Worm (Caenorhabditis elegans) whole organism, L2 larva: ENCODE results near the gene gcy-6.

Experiments used
- C34F6.9 ChIP-seq: fragments of 150-350 bp; optimal IDR thresholded peaks from 2 replicates; lab custom pipeline; 2014; ENCODE audit warnings: missing biosample characterization, missing genetic modification characterization
- F13H6.1 ChIP-seq: sonication (generic microtip); optimal IDR thresholded peaks from 2 replicates; lab custom pipeline; 2016; ENCODE audit warnings: missing genetic modification characterization, missing compliant biosample characterization
- Y55F3AM.14 ChIP-seq: fragments of 200-800 bp; sonication (Bioruptor generic); optimal IDR thresholded peaks from 2 replicates; lab custom pipeline; 2018; ENCODE audit warnings: mild to moderate bottlenecking, missing genetic modification characterization, missing compliant biosample characterization
- aly-2 ChIP-seq: fragments of 150-350 bp; optimal IDR thresholded peaks from 2 replicates; lab custom pipeline; 2014; ENCODE audit warnings: missing biosample characterization, missing genetic modification characterization
- ama-1 ChIP-seq: fragments of 150-350 bp; optimal IDR thresholded peaks from 2 replicates; lab custom pipeline; 2018; ENCODE audit warnings: inconsistent platforms
- ceh-16 ChIP-seq: fragments of 150-350 bp; optimal IDR thresholded peaks from 2 replicates; lab custom pipeline; 2014; ENCODE audit warnings: missing biosample characterization, missing genetic modification characterization
- ceh-82 ChIP-seq: fragments of 150-350 bp; optimal IDR thresholded peaks from 2 replicates; lab custom pipeline; 2014; ENCODE audit warnings: missing biosample characterization, missing genetic modification characterization
- crh-2 ChIP-seq: sonication (generic microtip); optimal IDR thresholded peaks from 2 replicates; lab custom pipeline; 2017; ENCODE audit warnings: missing biosample characterization, missing genetic modification characterization
- dmd-4 ChIP-seq: sonication (generic microtip); optimal IDR thresholded peaks from 2 replicates; lab custom pipeline; 2017; ENCODE audit warnings: missing biosample characterization, missing genetic modification characterization
- elt-1 ChIP-seq: fragments of 150-350 bp; optimal IDR thresholded peaks from 2 replicates; lab custom pipeline; 2014; ENCODE audit warnings: missing biosample characterization, missing genetic modification characterization
- elt-3 ChIP-seq: sonication (generic microtip); optimal IDR thresholded peaks from 2 replicates; lab custom pipeline; 2017; ENCODE audit warnings: missing biosample characterization, missing genetic modification characterization
- fos-1 ChIP-seq: fragments of 150-350 bp; optimal IDR thresholded peaks from 2 replicates; lab custom pipeline; 2014; ENCODE audit warnings: missing biosample characterization, missing genetic modification characterization
- gmeb-1 ChIP-seq: fragments of 150-350 bp; optimal IDR thresholded peaks from 2 replicates; lab custom pipeline; 2014; ENCODE audit warnings: missing biosample characterization, missing genetic modification characterization
- lin-11 ChIP-seq: fragments of 150-350 bp; sonication (generic microtip); optimal IDR thresholded peaks from 2 replicates; lab custom pipeline; 2014; ENCODE audit warnings: missing biosample characterization, missing genetic modification characterization, inconsistent platforms, mixed read lengths
- lin-13 ChIP-seq: fragments of 150-350 bp; optimal IDR thresholded peaks from 2 replicates; lab custom pipeline; 2014; ENCODE audit warnings: missing biosample characterization, missing genetic modification reagents, missing genetic modification characterization
- lin-39 ChIP-seq: fragments of 150-350 bp; optimal IDR thresholded peaks from 2 replicates; lab custom pipeline; 2014; ENCODE audit warnings: missing biosample characterization, missing genetic modification reagents, missing genetic modification characterization
- lsy-2 ChIP-seq, 2 experiments: fragments of 150-350 bp in 1 of 2; sonication (generic microtip) in 1 of 2; optimal IDR thresholded peaks; 2 replicates each; lab custom pipeline; 2014 to 2017; ENCODE audit warnings: missing biosample characterization in 2 of 2, missing genetic modification characterization in 2 of 2
- mab-5 ChIP-seq: fragments of 150-350 bp; optimal IDR thresholded peaks from 2 replicates; lab custom pipeline; 2014; ENCODE audit warnings: missing biosample characterization, missing genetic modification characterization
- mbf-1 ChIP-seq: sonication (generic microtip); optimal IDR thresholded peaks from 2 replicates; lab custom pipeline; 2017; ENCODE audit warnings: missing biosample characterization, missing genetic modification characterization
- mdl-1 ChIP-seq, 2 experiments: fragments of 150-350 bp in 1 of 2; sonication (generic microtip) in 1 of 2; optimal IDR thresholded peaks; 2 replicates each; lab custom pipeline; 2017; ENCODE audit warnings: missing biosample characterization in 2 of 2, missing genetic modification characterization in 2 of 2
- nhr-10 ChIP-seq: sonication (generic microtip); optimal IDR thresholded peaks from 2 replicates; lab custom pipeline; 2017; ENCODE audit warnings: missing biosample characterization, missing genetic modification characterization
- nhr-12 ChIP-seq: fragments of 150-350 bp; optimal IDR thresholded peaks from 2 replicates; lab custom pipeline; 2014; ENCODE audit warnings: missing biosample characterization, missing genetic modification characterization
- nhr-129 ChIP-seq: fragments of 150-350 bp; optimal IDR thresholded peaks from 2 replicates; lab custom pipeline; 2014; ENCODE audit warnings: missing biosample characterization, missing genetic modification characterization
- nhr-21 ChIP-seq: fragments of 150-350 bp; optimal IDR thresholded peaks from 2 replicates; lab custom pipeline; 2014; ENCODE audit warnings: missing biosample characterization, missing genetic modification characterization
- nhr-23 ChIP-seq: fragments of 150-350 bp; optimal IDR thresholded peaks from 2 replicates; lab custom pipeline; 2014; ENCODE audit warnings: missing biosample characterization, missing genetic modification reagents, missing genetic modification characterization
- nhr-237 ChIP-seq: fragments of 150-350 bp; optimal IDR thresholded peaks from 2 replicates; lab custom pipeline; 2014; ENCODE audit warnings: missing biosample characterization, missing genetic modification characterization
- nhr-25 ChIP-seq: fragments of 150-350 bp; sonication (generic microtip); optimal IDR thresholded peaks from 3 replicates; lab custom pipeline; 2014; ENCODE audit warnings: missing biosample characterization, missing genetic modification characterization
- nhr-6 ChIP-seq: fragments of 150-350 bp; optimal IDR thresholded peaks from 2 replicates; lab custom pipeline; 2014; ENCODE audit warnings: missing biosample characterization, missing genetic modification characterization
- peb-1 ChIP-seq: fragments of 150-350 bp; optimal IDR thresholded peaks from 2 replicates; lab custom pipeline; 2014; ENCODE audit warnings: missing biosample characterization, missing genetic modification characterization
- sem-4 ChIP-seq: fragments of 150-350 bp; optimal IDR thresholded peaks from 2 replicates; lab custom pipeline; 2014; ENCODE audit warnings: missing biosample characterization, missing genetic modification reagents, missing genetic modification characterization
- skn-1 ChIP-seq: sonication (generic microtip); optimal IDR thresholded peaks from 2 replicates; lab custom pipeline; 2017; ENCODE audit warnings: missing biosample characterization, missing genetic modification characterization
- sma-3 ChIP-seq: sonication (generic microtip); optimal IDR thresholded peaks from 2 replicates; lab custom pipeline; 2016; ENCODE audit warnings: missing genetic modification reagents, missing genetic modification characterization, missing compliant biosample characterization
- sma-9 ChIP-seq, 2 experiments: fragments of 150-350 bp in 1 of 2; sonication (generic microtip) in 1 of 2; optimal IDR thresholded peaks; 2 replicates each; lab custom pipeline; 2014 to 2016; ENCODE audit warnings: missing genetic modification characterization in 2 of 2, mild to moderate bottlenecking in 1 of 2, missing biosample characterization in 1 of 2, missing compliant biosample characterization in 1 of 2, missing genetic modification reagents in 1 of 2, moderate library complexity in 1 of 2
- snpc-4 ChIP-seq: fragments of 150-350 bp; optimal IDR thresholded peaks from 2 replicates; lab custom pipeline; 2014; ENCODE audit warnings: missing biosample characterization, missing genetic modification characterization
- unc-39 ChIP-seq: fragments of 150-350 bp; optimal IDR thresholded peaks from 2 replicates; lab custom pipeline; 2014; ENCODE audit warnings: missing biosample characterization, missing genetic modification characterization
- unc-55 ChIP-seq: fragments of 150-350 bp; sonication (generic microtip); optimal IDR thresholded peaks from 3 replicates; lab custom pipeline; 2014; ENCODE audit warnings: missing biosample characterization, missing genetic modification reagents, missing genetic modification characterization
- unc-62 ChIP-seq: fragments of 150-350 bp; optimal IDR thresholded peaks from 2 replicates; lab custom pipeline; 2014; ENCODE audit warnings: missing biosample characterization, missing genetic modification reagents, missing genetic modification characterization
- ztf-11 ChIP-seq: sonication (generic microtip); optimal IDR thresholded peaks from 2 replicates; lab custom pipeline; 2017; ENCODE audit warnings: missing biosample characterization, missing genetic modification characterization
- ztf-4 ChIP-seq: fragments of 150-350 bp; optimal IDR thresholded peaks from 2 replicates; lab custom pipeline; 2014; ENCODE audit warnings: missing biosample characterization, missing genetic modification characterization

The gcy-6 gene

DNA sequence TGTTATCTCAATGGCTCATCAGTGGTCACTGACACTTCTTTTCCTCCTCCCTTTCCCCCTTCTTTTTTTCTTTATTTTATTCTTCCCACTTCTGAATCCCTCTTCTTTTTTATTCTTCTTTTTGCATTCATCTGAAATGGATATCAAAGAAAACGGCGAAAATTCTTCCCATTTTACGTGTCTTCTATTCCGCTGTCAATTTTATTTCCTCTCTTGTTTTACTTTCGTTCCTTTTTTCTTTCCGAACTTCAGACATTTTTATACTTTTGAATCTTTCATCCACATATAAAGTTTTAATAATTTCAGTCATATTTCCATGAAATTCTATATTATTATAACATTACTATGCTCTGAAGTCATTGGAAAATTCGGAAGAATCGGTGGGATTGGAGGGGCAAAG lies 26.6 kb downstream of the gcy-6 start, which contains the start of gene B0024.3:
TSS of gene B0024.3 (plus strand) at position 301 of the 400 bp plus-strand sequence.
- TF ChIP-seq nhr-23 = no peak
- TF ChIP-seq sem-4 = no peak
- no peak for TF ChIP-seq lsy-2 (tag; optimal IDR thresholded peaks at IDR 0.05; lab: Kevin White, UChicago)
- TF ChIP-seq nhr-25 (tag; lab: Kevin White, UChicago) = no peak
- TF ChIP-seq unc-55 = no peak
- no peak for TF ChIP-seq mbf-1 (tag; lab: Kevin White, UChicago)
- TF ChIP-seq elt-1 = no peak
- no peak for TF ChIP-seq unc-62
- TF ChIP-seq unc-39 (tag; lab: Kevin White, UChicago) = no peak
- no peak for TF ChIP-seq snpc-4 (tag; lab: Kevin White, UChicago)
- no peak for TF ChIP-seq nhr-12
- TF ChIP-seq nhr-6 = no peak
- TF ChIP-seq ceh-16 (tag; lab: Kevin White, UChicago) = no peak
- TF ChIP-seq nhr-237 (tag; lab: Kevin White, UChicago) = no peak
- no peak for TF ChIP-seq lin-39 (tag; lab: Kevin White, UChicago)
- TF ChIP-seq lin-11 (tag; lab: Kevin White, UChicago) = no peak
- TF ChIP-seq nhr-129 = no peak
- TF ChIP-seq Y55F3AM.14 (GFP tag; lab: Kevin White, UChicago) = no peak
- TF ChIP-seq nhr-21 (tag; lab: Kevin White, UChicago) = no peak
- TF ChIP-seq gmeb-1 (tag; lab: Kevin White, UChicago) = no peak

DNA sequence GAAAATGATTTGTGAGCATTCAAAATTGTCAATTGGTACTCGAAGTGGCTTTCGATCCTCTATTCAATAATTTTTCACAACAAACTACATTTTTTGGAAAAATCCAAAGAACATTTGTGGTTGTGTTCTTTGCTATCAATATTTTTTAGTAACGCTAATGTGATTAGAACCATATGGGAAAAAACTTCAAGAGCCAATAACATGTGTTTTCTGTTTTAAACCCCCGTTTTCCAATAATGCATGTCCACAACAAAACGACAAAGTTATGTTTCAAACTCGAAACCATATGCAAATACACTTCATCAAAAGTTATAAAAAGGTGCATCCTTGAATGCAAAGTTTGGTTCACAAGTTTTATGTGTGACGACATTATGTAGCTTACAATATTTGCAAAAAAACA lies 28.0 kb downstream of the gcy-6 start:
- TF ChIP-seq snpc-4 (tag; lab: Kevin White, UChicago) = no peak

DNA sequence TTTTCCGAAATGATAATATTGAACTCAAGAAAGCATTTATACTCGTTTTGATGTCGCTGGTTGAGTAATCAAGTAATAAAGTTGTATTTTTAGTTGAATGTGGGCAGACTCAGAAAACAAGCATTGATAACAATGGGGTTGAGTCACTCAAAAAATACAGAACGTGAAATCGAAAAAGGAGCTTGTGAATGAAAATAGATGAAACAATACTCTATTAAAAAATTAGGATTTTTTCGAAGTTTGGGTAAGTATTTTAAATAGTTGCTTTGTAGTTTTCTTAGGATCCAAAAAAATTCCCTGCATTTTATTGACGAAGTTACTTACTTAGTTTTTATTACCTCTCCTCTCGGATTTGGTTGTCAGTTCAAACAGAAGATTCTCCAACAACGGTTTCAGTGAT lies 30.4 kb downstream of the gcy-6 start, which contains the start of gene lys-3:
TSS of gene lys-3 (minus strand) at position 101 of the 400 bp plus-strand sequence.
- TF ChIP-seq C34F6.9 (tag; lab: Kevin White, UChicago) (no peak), mab-5 (tag; lab: Kevin White, UChicago) (no peak), ztf-11 (tag; lab: Kevin White, UChicago) (no peak), mbf-1 (tag; lab: Kevin White, UChicago) (no peak), sma-3 (GFP tag; lab: Kevin White, UChicago) (no peak), nhr-23 (no peak), F13H6.1 (tag; lab: Kevin White, UChicago) (no peak), ztf-4 (tag; lab: Kevin White, UChicago) (no peak), nhr-25 (tag; lab: Kevin White, UChicago) (no peak), skn-1 (tag; lab: Kevin White, UChicago) (no peak), aly-2 (tag; lab: Kevin White, UChicago) (no peak), sma-9 (GFP tag; optimal IDR thresholded peaks at IDR 0.05; lab: Kevin White, UChicago) (no peak), sma-9 (tag; optimal IDR thresholded peaks at IDR 0.05; lab: Kevin White, UChicago) (no peak), ama-1 (no peak), peb-1 (tag; lab: Kevin White, UChicago) (no peak)
- TF ChIP-seq, all 48 proteins: peak for 0

DNA sequence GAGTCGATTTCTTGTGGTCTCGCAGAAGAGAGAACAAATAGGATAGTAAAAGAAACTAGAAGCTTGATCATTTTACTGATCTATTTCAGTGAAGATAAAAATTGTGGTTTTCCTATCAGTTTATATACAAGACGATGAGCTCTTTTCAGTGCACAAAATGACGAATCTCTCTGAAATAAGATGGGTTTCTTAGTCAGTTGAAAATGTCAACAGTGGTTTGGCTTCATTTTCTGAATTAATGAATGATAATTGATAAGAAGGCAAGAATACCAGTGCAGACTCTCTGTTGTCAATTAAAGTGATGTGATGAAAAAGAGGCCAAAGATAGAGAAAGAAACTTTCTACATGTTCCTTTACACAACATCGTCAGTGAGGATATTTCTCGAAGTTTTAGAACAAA lies 32.5 kb downstream of the gcy-6 start, which contains the start of gene lys-2:
TSS of gene lys-2 (minus strand) at position 101 of the 400 bp plus-strand sequence.
- no peak for TF ChIP-seq mdl-1 (tag; optimal IDR thresholded peaks at IDR 0.05; lab: Kevin White, UChicago)
- peak; percentile 27 for TF ChIP-seq crh-2 (tag; lab: Kevin White, UChicago)
- peak; percentile 92 for TF ChIP-seq fos-1 (tag; lab: Kevin White, UChicago)
- peak; percentile 66 for TF ChIP-seq sma-9 (GFP tag; optimal IDR thresholded peaks at IDR 0.05; lab: Kevin White, UChicago)
- TF ChIP-seq sma-9 (tag; optimal IDR thresholded peaks at IDR 0.05; lab: Kevin White, UChicago) = no peak

DNA sequence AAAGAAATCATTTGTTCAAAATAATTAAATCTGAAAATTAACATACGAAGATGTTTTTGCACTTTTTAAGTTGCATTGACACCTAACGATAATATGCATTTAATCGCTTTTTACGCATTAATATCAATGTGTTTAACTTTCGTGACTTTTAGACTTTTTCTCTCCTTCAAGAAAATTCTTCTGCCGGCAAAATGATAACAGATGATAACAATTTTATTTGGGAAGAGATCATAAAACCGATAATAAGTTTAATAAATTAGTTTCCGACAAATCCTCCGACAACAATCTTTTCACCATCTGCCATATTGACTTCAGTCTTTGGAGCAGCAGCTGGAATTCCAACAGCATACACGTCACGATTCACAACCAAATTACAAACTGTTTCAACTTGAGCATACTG lies 33.7 kb downstream of the gcy-6 start:
- TF ChIP-seq nhr-10 (tag; lab: Kevin White, UChicago) = no peak
- TF ChIP-seq elt-3 = no peak
- TF ChIP-seq gmeb-1 (tag; lab: Kevin White, UChicago) = peak; percentile 47
- TF ChIP-seq crh-2 (tag; lab: Kevin White, UChicago) = peak; percentile 12
- peak; percentile 70 for TF ChIP-seq fos-1 (tag; lab: Kevin White, UChicago)
- TF ChIP-seq lin-13 (GFP tag; lab: Kevin White, UChicago) = no peak
- TF ChIP-seq ceh-16 (tag; lab: Kevin White, UChicago) = no peak
- no peak for TF ChIP-seq ztf-11 (tag; lab: Kevin White, UChicago)
- no peak for TF ChIP-seq dmd-4 (tag; lab: Kevin White, UChicago)
- TF ChIP-seq mbf-1 (tag; lab: Kevin White, UChicago) = no peak
- no peak for TF ChIP-seq C34F6.9 (tag; lab: Kevin White, UChicago)
- no peak for TF ChIP-seq mdl-1 (tag; optimal IDR thresholded peaks at IDR 0.05; lab: Kevin White, UChicago)
- TF ChIP-seq ztf-4 (tag; lab: Kevin White, UChicago) = no peak
- no peak for TF ChIP-seq lin-39 (tag; lab: Kevin White, UChicago)
- no peak for TF ChIP-seq nhr-6
- no peak for TF ChIP-seq ceh-82 (tag; lab: Kevin White, UChicago)
- TF ChIP-seq sem-4 = no peak
- peak; percentile 24 for TF ChIP-seq sma-9 (GFP tag; optimal IDR thresholded peaks at IDR 0.05; lab: Kevin White, UChicago)
- TF ChIP-seq sma-9 (tag; optimal IDR thresholded peaks at IDR 0.05; lab: Kevin White, UChicago) = no peak
- no peak for TF ChIP-seq nhr-12
- no peak for TF ChIP-seq unc-62
